Worm (Caenorhabditis elegans) whole organism, early embryonic: ENCODE measurements around the gene rab-3.

Source experiments
- B0310.2 ChIP-seq: sonication (generic microtip); optimal IDR thresholded peaks from 2 replicates; lab custom pipeline; 2016; ENCODE audit warnings: mild to moderate bottlenecking, missing genetic modification characterization, missing compliant biosample characterization
- F13C5.2 ChIP-seq: sonication (generic microtip); optimal IDR thresholded peaks from 2 replicates; lab custom pipeline; 2017; ENCODE audit warnings: mild to moderate bottlenecking, missing genetic modification characterization, inconsistent platforms, missing compliant biosample characterization
- ama-1 ChIP-seq: fragments of 150-350 bp; optimal IDR thresholded peaks from 2 replicates; lab custom pipeline; 2014
- ceh-13 ChIP-seq: fragments of 200-800 bp; sonication (Bioruptor generic); optimal IDR thresholded peaks from 2 replicates; lab custom pipeline; 2018; ENCODE audit warnings: mild to moderate bottlenecking, missing genetic modification characterization, missing compliant biosample characterization
- hnd-1 ChIP-seq: sonication (generic microtip); optimal IDR thresholded peaks from 2 replicates; lab custom pipeline; 2016; ENCODE audit warnings: missing genetic modification characterization, missing compliant biosample characterization
- pes-1 ChIP-seq: fragments of 200-800 bp; sonication (Bioruptor generic); IDR thresholded peaks from 2 replicates; pipeline ENCODE4 v1.3.6; 2022; ENCODE audit warnings: missing genetic modification reagents, missing genetic modification characterization, missing compliant biosample characterization

ce11 chrII:5693893-5694292 is 33.8 kb downstream of the rab-3 start, which contains the start of gene C25H3.3:
- TF ChIP-seq hnd-1 (tag; lab: Kevin White, UChicago) (no peak), F13C5.2 (tag; lab: Kevin White, UChicago) (no peak), B0310.2 (tag; lab: Kevin White, UChicago) (no peak), pes-1 (no peak), ceh-13 (GFP tag; lab: Kevin White, UChicago) (no peak), ama-1 (lab: Kevin White, UChicago) (no peak)
